Worm (Caenorhabditis elegans): Measurements from ENCODE around the gene set-31.

DNA sequence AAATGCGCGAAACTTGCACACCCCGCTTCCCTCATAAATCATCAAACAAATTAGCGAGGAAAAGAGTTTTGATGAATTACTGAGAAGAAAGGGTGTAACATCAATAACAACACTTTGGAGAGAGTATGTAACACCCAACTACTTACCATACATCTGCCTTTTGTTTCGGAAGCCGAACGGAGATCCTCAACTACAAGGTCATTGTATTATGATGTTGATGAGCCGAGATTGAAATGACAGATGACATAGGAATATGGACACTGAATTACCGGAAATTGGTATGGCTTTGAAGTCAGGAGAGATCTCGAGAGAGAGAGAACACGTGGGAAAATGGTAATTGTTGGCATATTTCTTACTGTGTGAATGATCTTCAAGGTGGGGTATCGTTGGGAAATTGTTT, 8.3 kb downstream of the set-31 start:
- TF ChIP-seq dsc-1 (tag; optimal IDR thresholded peaks at IDR 0.05) (no peak), ets-5 (GFP tag; IDR thresholded peaks at IDR 0.05) (no peak), sox-4 (tag; optimal IDR thresholded peaks at IDR 0.05) (no peak), ces-1 (GFP tag; optimal IDR thresholded peaks at IDR 0.05) (no peak), lin-35 (GFP tag; optimal IDR thresholded peaks at IDR 0.05) (no peak), aha-1 (tag; optimal IDR thresholded peaks at IDR 0.05) (no peak), ceh-90 (tag; optimal IDR thresholded peaks at IDR 0.05) (no peak), nhr-90 (tag; optimal IDR thresholded peaks at IDR 0.05; ENCODE audit: poor library complexity) (no peak), unc-98 (GFP tag; IDR thresholded peaks at IDR 0.05) (no peak), sptf-1 (tag; optimal IDR thresholded peaks at IDR 0.05) (no peak), skn-1 (tag; optimal IDR thresholded peaks at IDR 0.05) (no peak), grh-1 (GFP tag; IDR thresholded peaks at IDR 0.05) (no peak)
